Worm (Caenorhabditis elegans) whole organism, L1 larva: ENCODE measurements around the gene faah-4.

Experiments used
- aha-1 ChIP-seq: fragments of 150-350 bp; optimal IDR thresholded peaks from 2 replicates; lab custom pipeline; 2014; ENCODE audit warnings: missing biosample characterization, missing genetic modification characterization
- blmp-1 ChIP-seq: fragments of 150-350 bp; optimal IDR thresholded peaks from 2 replicates; lab custom pipeline; 2014; ENCODE audit warnings: missing biosample characterization, missing genetic modification characterization
- egl-27 ChIP-seq, 2 experiments: fragments of 150-350 bp in 1 of 2; sonication (generic microtip); optimal IDR thresholded peaks; 3 replicates each; lab custom pipeline; 2017 to 2018; ENCODE audit warnings: missing biosample characterization in 2 of 2, missing genetic modification characterization in 2 of 2, missing genetic modification reagents in 2 of 2
- lin-15B ChIP-seq: fragments of 150-350 bp; sonication (generic microtip); optimal IDR thresholded peaks from 3 replicates; lab custom pipeline; 2014; ENCODE audit warnings: missing biosample characterization, missing genetic modification characterization
- nhr-11 ChIP-seq: fragments of 150-350 bp; optimal IDR thresholded peaks from 2 replicates; lab custom pipeline; 2014; ENCODE audit warnings: missing biosample characterization, missing genetic modification characterization
- nhr-12 ChIP-seq: sonication (generic microtip); optimal IDR thresholded peaks from 2 replicates; lab custom pipeline; 2017; ENCODE audit warnings: missing biosample characterization, missing genetic modification characterization
- nhr-20 ChIP-seq: sonication (generic microtip); optimal IDR thresholded peaks from 2 replicates; lab custom pipeline; 2016; ENCODE audit warnings: mild to moderate bottlenecking, missing genetic modification characterization, missing compliant biosample characterization
- nhr-76 ChIP-seq: sonication (generic microtip); optimal IDR thresholded peaks from 2 replicates; lab custom pipeline; 2017; ENCODE audit warnings: missing biosample characterization, missing genetic modification characterization
- nhr-77 ChIP-seq: fragments of 150-350 bp; optimal IDR thresholded peaks from 2 replicates; lab custom pipeline; 2014; ENCODE audit warnings: missing biosample characterization, missing genetic modification characterization
- pqm-1 ChIP-seq: sonication (generic microtip); optimal IDR thresholded peaks from 3 replicates; lab custom pipeline; 2017; ENCODE audit warnings: missing biosample characterization, missing genetic modification characterization
- snpc-4 ChIP-seq: fragments of 150-350 bp; optimal IDR thresholded peaks from 2 replicates; lab custom pipeline; 2014; ENCODE audit warnings: missing biosample characterization, missing genetic modification characterization
- zag-1 ChIP-seq: fragments of 150-350 bp; optimal IDR thresholded peaks from 2 replicates; lab custom pipeline; 2014; ENCODE audit warnings: missing biosample characterization, missing genetic modification characterization
- ztf-11 ChIP-seq, 2 experiments: sonication (generic microtip); optimal IDR thresholded peaks; 2 replicates each; lab custom pipeline; 2016 to 2017; ENCODE audit warnings: missing genetic modification characterization in 2 of 2, missing biosample characterization in 1 of 2, missing compliant biosample characterization in 1 of 2
- ztf-4 ChIP-seq: fragments of 150-350 bp; optimal IDR thresholded peaks from 2 replicates; lab custom pipeline; 2014; ENCODE audit warnings: missing biosample characterization, missing genetic modification characterization

DNA sequence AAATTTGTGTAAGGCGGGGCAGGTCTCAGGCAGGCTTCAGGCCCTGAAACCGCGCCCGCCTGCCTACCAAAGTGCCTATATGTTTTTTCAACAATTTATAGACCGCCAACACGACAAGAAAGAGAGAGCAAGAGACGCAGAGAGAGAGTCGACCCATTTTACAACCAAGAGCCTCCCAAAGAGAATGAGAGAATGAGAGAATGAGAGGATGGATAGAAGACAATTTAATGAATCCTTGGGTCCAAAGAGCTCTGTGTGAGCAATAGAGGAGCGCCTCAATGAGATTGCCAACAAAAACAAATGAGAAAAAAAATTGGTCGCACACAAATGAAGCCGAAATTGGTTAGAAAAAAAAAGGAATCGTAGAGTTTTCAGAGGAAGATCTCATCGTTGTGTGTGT, 28.2 kb upstream of the faah-4 start:
- TF ChIP-seq nhr-76 (tag; lab: Kevin White, UChicago) (no peak), nhr-20 (tag; lab: Kevin White, UChicago) (no peak), blmp-1 (no peak), aha-1 (tag; lab: Kevin White, UChicago) (no peak), ztf-11 (tag; optimal IDR thresholded peaks at IDR 0.05; lab: Kevin White, UChicago) (no peak), snpc-4 (tag; lab: Kevin White, UChicago) (no peak), nhr-11 (no peak), nhr-77 (tag; lab: Kevin White, UChicago) (no peak), ztf-4 (tag; lab: Kevin White, UChicago) (no peak), zag-1 (tag; lab: Kevin White, UChicago) (no peak), lin-15B (tag; lab: Kevin White, UChicago) (no peak), pqm-1 (tag; lab: Kevin White, UChicago) (no peak), egl-27 (tag; optimal IDR thresholded peaks at IDR 0.05; lab: Kevin White, UChicago) (no peak), nhr-12 (no peak)
